Worm (Caenorhabditis elegans): ENCODE measurements around the gene str-171.

DNA sequence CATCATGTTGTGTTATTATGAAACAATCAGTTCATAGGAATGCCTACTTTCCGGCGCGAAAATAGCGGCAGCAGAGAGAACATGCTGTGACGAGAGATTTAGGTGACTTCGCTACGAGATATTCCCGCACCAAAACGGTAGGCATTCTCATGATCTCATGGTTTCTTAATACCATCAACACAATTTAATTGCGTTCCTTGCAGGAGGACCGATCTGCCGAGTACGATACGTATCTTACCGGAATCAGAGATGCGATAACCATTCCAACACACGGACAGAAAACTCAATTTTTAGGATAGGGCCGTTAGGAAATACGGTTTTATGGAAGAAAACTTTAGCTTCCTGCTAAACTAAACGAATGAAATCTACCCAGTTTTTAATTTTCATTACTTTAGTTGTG is 16.5 kb upstream of the str-171 start, which contains the start of gene T09F5.1:
- TF ChIP-seq klf-2 (GFP tag; conservative IDR thresholded peaks at IDR 0.05) (no peak), ztf-23 (GFP tag; IDR thresholded peaks at IDR 0.05) (no peak), flt-1 (GFP tag; IDR thresholded peaks at IDR 0.05) (no peak), med-1 (GFP tag; optimal IDR thresholded peaks at IDR 0.05; ENCODE audit: insufficient read depth) (no peak), T22C8.4 (GFP tag; IDR thresholded peaks at IDR 0.05) (no peak), ref-1 (GFP tag; conservative IDR thresholded peaks at IDR 0.05) (no peak), ztf-29 (GFP tag; IDR thresholded peaks at IDR 0.05) (no peak)
